Worm (Caenorhabditis elegans) whole organism, L4 larva: Measurements from ENCODE around the gene rft-1.

ENCODE experiments used
- nhr-41 ChIP-seq: fragments of 200-800 bp; sonication (Bioruptor generic); IDR thresholded peaks from 2 replicates; pipeline ENCODE4 v1.3.6; 2022; ENCODE audit warnings: missing genetic modification reagents, missing genetic modification characterization, missing compliant biosample characterization
- unc-130 ChIP-seq: sonication (generic microtip); optimal IDR thresholded peaks from 2 replicates; lab custom pipeline; 2016; ENCODE audit warnings: missing genetic modification reagents, missing genetic modification characterization, missing compliant biosample characterization

DNA sequence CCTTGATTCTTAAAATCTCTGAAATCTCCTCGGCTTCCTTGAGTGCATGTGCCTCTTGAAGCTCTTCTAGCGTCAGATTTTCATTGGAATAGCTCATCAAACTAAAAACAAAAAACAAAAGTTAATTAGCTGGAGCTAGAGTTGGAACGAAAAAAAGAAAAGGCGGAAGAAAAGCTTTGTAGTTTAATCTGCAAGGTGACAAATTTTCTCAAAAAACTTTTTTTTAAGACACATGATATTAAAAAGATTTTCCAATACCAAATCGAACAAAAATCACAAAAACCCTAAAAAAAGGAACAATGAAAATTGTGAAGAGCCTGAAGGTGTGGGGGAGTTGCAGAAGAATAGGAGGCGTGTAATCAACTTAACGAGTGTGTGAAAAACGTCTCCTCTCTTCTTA, 11.6 kb upstream of the rft-1 start, which contains the start of gene gnrr-5:
- TF ChIP-seq unc-130 (no peak), nhr-41 (GFP tag; lab: Robert Waterston, UW) (no peak)
